Worm (Caenorhabditis elegans) whole organism, mixed stage, embryonic: ENCODE results near the gene D2023.3.

Experiments
- M03D4.4 ChIP-seq: sonication (generic microtip); optimal IDR thresholded peaks from 2 replicates; lab custom pipeline; 2017; ENCODE audit warnings: mild to moderate bottlenecking, missing genetic modification characterization, missing compliant biosample characterization
- bed-3 ChIP-seq: fragments of 200-800 bp; sonication (Bioruptor generic); optimal IDR thresholded peaks from 3 replicates; lab custom pipeline; 2018; ENCODE audit warnings: mild to moderate bottlenecking, missing genetic modification characterization, moderate library complexity, missing compliant biosample characterization
- blmp-1 ChIP-seq: fragments of 150-350 bp; optimal IDR thresholded peaks from 2 replicates; lab custom pipeline; 2014; ENCODE audit warnings: missing biosample characterization, missing genetic modification characterization
- ceh-39 ChIP-seq: fragments of 150-350 bp; optimal IDR thresholded peaks from 2 replicates; lab custom pipeline; 2014; ENCODE audit warnings: missing biosample characterization, missing genetic modification characterization
- ceh-43 ChIP-seq: fragments of 200-800 bp; sonication (Bioruptor generic); optimal IDR thresholded peaks from 2 replicates; lab custom pipeline; 2018; ENCODE audit warnings: mild to moderate bottlenecking, missing genetic modification characterization, moderate library complexity, missing compliant biosample characterization
- ceh-83 ChIP-seq: fragments of 200-800 bp; sonication (Bioruptor generic); optimal IDR thresholded peaks from 2 replicates; lab custom pipeline; 2018; ENCODE audit warnings: mild to moderate bottlenecking, missing genetic modification characterization, missing compliant biosample characterization
- ces-1 ChIP-seq: fragments of 150-350 bp; optimal IDR thresholded peaks from 2 replicates; lab custom pipeline; 2014; ENCODE audit warnings: missing biosample characterization, missing genetic modification reagents, missing genetic modification characterization
- cnd-1 ChIP-seq: fragments of 200-800 bp; sonication (Bioruptor generic); optimal IDR thresholded peaks from 2 replicates; lab custom pipeline; 2018; ENCODE audit warnings: mild to moderate bottlenecking, missing genetic modification characterization, missing compliant biosample characterization
- drap-1 ChIP-seq: fragments of 200-800 bp; sonication (Bioruptor generic); optimal IDR thresholded peaks from 3 replicates; lab custom pipeline; 2018; ENCODE audit warnings: mild to moderate bottlenecking, missing genetic modification characterization, missing compliant biosample characterization
- elt-1 ChIP-seq: sonication (generic microtip); optimal IDR thresholded peaks from 2 replicates; lab custom pipeline; 2017; ENCODE audit warnings: missing genetic modification characterization, mild to moderate bottlenecking, missing compliant biosample characterization, antibody characterized with exemption, moderate library complexity, borderline replicate concordance; ENCODE audit not compliant: insufficient read depth
- elt-3 ChIP-seq: fragments of 150-350 bp; optimal IDR thresholded peaks from 2 replicates; lab custom pipeline; 2014; ENCODE audit warnings: missing biosample characterization, missing genetic modification characterization
- flh-1 ChIP-seq: fragments of 200-800 bp; sonication (Bioruptor generic); optimal IDR thresholded peaks from 2 replicates; lab custom pipeline; 2018; ENCODE audit warnings: mild to moderate bottlenecking, missing genetic modification characterization, moderate library complexity, missing compliant biosample characterization
- ham-2 ChIP-seq: fragments of 200-800 bp; sonication (Bioruptor generic); optimal IDR thresholded peaks from 2 replicates; lab custom pipeline; 2018; ENCODE audit warnings: mild to moderate bottlenecking, missing genetic modification characterization, missing compliant biosample characterization
- hlh-1 ChIP-seq: fragments of 150-350 bp; optimal IDR thresholded peaks from 2 replicates; lab custom pipeline; 2014; ENCODE audit warnings: missing biosample characterization, missing genetic modification reagents, missing genetic modification characterization
- lin-32 ChIP-seq: fragments of 200-800 bp; sonication (Bioruptor generic); optimal IDR thresholded peaks from 2 replicates; lab custom pipeline; 2018; ENCODE audit warnings: mild to moderate bottlenecking, missing genetic modification characterization, missing compliant biosample characterization
- mab-5 ChIP-seq: fragments of 150-350 bp; optimal IDR thresholded peaks from 2 replicates; lab custom pipeline; 2014; ENCODE audit warnings: missing biosample characterization, missing genetic modification characterization
- mep-1 ChIP-seq: fragments of 150-350 bp; optimal IDR thresholded peaks from 2 replicates; lab custom pipeline; 2017; ENCODE audit warnings: missing biosample characterization, missing genetic modification reagents, missing genetic modification characterization, inconsistent platforms
- mls-2 ChIP-seq: sonication (generic microtip); optimal IDR thresholded peaks from 2 replicates; lab custom pipeline; 2016; ENCODE audit warnings: mild to moderate bottlenecking, missing genetic modification characterization, moderate library complexity, missing compliant biosample characterization
- nhr-12 ChIP-seq: fragments of 150-350 bp; optimal IDR thresholded peaks from 2 replicates; lab custom pipeline; 2014; ENCODE audit warnings: missing biosample characterization, missing genetic modification characterization
- nhr-2 ChIP-seq: fragments of 150-350 bp; optimal IDR thresholded peaks from 2 replicates; lab custom pipeline; 2014; ENCODE audit warnings: missing biosample characterization, missing genetic modification characterization
- nhr-237 ChIP-seq: fragments of 150-350 bp; optimal IDR thresholded peaks from 2 replicates; lab custom pipeline; 2014; ENCODE audit warnings: missing biosample characterization, missing genetic modification characterization
- nhr-28 ChIP-seq: fragments of 150-350 bp; optimal IDR thresholded peaks from 2 replicates; lab custom pipeline; 2014; ENCODE audit warnings: missing biosample characterization, missing genetic modification characterization
- nhr-76 ChIP-seq: sonication (generic microtip); optimal IDR thresholded peaks from 2 replicates; lab custom pipeline; 2017; ENCODE audit warnings: missing biosample characterization, missing genetic modification characterization
- pha-4 ChIP-seq: fragments of 150-350 bp; optimal IDR thresholded peaks from 2 replicates; lab custom pipeline; 2018; ENCODE audit warnings: missing biosample characterization, missing genetic modification reagents, missing genetic modification characterization
- snpc-4 ChIP-seq: fragments of 150-350 bp; optimal IDR thresholded peaks from 2 replicates; lab custom pipeline; 2014; ENCODE audit warnings: missing biosample characterization, missing genetic modification characterization
- sptf-1 ChIP-seq: sonication (generic microtip); optimal IDR thresholded peaks from 2 replicates; lab custom pipeline; 2017; ENCODE audit warnings: mild to moderate bottlenecking, missing genetic modification characterization, moderate library complexity, missing compliant biosample characterization
- unc-120 ChIP-seq: sonication (generic microtip); optimal IDR thresholded peaks from 2 replicates; lab custom pipeline; 2017; ENCODE audit warnings: missing genetic modification characterization, missing compliant biosample characterization; ENCODE audit not compliant: poor library complexity, severe bottlenecking
- unc-39 ChIP-seq: fragments of 150-350 bp; optimal IDR thresholded peaks from 2 replicates; lab custom pipeline; 2014; ENCODE audit warnings: missing biosample characterization, missing genetic modification characterization
- unc-62 ChIP-seq: fragments of 150-350 bp; optimal IDR thresholded peaks from 2 replicates; lab custom pipeline; 2014; ENCODE audit warnings: missing biosample characterization, missing genetic modification reagents, missing genetic modification characterization
- zip-8 ChIP-seq: fragments of 150-350 bp; optimal IDR thresholded peaks from 2 replicates; lab custom pipeline; 2014; ENCODE audit warnings: missing biosample characterization, missing genetic modification characterization
- ztf-11 ChIP-seq: fragments of 150-350 bp; optimal IDR thresholded peaks from 2 replicates; lab custom pipeline; 2014; ENCODE audit warnings: missing biosample characterization, missing genetic modification characterization

Gene D2023.3

DNA sequence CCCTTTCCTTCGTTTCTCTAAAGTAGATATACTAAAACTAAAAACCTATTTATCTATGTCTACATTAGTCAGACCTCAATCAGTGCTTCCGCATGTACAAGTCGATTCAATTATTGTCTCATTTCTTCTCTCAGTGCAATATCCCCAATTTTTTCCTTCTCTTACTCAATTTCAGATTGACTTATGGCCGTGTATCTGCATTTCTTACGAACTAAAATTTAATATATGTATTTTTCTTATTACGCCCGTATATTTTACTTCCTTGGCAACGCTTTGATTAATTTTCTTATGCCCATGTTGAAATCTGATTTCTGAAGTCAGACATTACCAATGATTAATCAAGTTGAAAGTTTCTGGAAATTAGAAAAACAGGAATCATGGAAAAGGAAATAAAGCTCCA, 43.1 kb upstream of the D2023.3 start:
- no peak for TF ChIP-seq sptf-1 (tag; lab: Kevin White, UChicago)
- peak; percentile 95 for TF ChIP-seq ces-1 (GFP tag; lab: Kevin White, UChicago)
- TF ChIP-seq ham-2 (GFP tag; lab: Kevin White, UChicago): no peak

DNA sequence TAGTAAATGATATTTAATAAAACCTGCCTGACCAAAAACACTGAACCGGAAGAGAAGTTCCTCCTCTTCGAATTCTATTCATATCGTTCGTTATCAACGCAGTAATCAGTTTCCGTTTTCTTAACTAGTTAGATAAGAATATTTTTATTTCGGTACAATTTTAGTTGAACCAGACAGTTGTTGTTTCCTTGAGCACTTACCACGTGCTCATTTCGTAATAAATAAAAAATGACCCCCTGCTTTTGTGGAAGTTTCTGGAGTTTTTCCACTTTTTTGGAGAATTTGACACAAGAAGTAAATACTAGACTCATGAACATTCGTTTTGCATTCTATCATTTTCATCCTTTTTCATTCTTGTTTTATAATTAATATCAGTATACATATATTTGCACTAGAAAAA, 41.9 kb upstream of the D2023.3 start:
- no peak for TF ChIP-seq nhr-28
- TF ChIP-seq ceh-83 (GFP tag; lab: Kevin White, UChicago): no peak
- TF ChIP-seq pha-4 (tag; lab: Kevin White, UChicago): no peak
- no peak for TF ChIP-seq ces-1 (GFP tag; lab: Kevin White, UChicago)
- no peak for TF ChIP-seq lin-32 (GFP tag; lab: Kevin White, UChicago)
- TF ChIP-seq mep-1 (tag; lab: Kevin White, UChicago): no peak
- TF ChIP-seq nhr-76: no peak
- TF ChIP-seq bed-3 (GFP tag; lab: Kevin White, UChicago): no peak
- TF ChIP-seq nhr-2 (tag; lab: Kevin White, UChicago): no peak
- no peak for TF ChIP-seq nhr-12 (tag; lab: Kevin White, UChicago)

DNA sequence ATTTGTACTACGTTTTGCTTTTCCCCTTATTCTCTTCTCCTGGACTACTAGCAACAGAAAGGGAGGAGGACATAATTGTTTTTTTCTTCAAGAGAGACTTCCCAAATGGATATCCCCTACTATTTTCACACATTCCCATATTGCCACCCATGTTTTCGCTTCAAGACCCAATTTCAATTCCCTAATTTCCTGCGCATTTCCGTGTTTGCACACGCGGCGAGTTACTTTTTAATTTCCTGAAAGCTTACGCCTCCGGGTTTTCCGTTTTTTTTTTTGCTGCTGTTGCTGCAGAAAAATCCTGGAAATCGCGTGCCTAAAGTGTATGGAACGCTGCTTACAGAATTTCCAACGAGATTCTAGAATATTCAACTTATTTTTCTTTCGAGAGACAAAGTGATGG, 40.5 kb upstream of the D2023.3 start:
- TF ChIP-seq ces-1 (GFP tag; lab: Kevin White, UChicago) (peak; percentile 37), mls-2 (tag; lab: Kevin White, UChicago) (peak; percentile 30), nhr-2 (tag; lab: Kevin White, UChicago) (no peak)

DNA sequence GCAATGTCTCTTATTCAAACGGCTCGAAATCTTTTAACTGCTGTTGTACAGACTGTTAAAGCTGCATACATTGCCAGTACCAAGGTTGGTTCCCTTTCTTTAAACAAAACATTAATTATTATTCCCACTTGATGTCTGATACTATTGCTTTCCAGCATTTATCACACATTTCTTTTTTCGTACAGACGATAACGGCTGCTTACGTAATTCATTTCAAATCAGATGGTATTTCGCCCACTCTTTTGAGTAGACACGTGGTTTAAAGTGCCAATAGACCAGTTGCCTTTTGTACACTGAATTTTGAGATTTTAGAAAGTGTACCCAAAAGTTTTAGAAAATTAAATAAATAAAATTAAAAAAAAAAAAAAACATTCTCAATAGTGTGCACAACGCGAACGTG, 37.6 kb upstream of the D2023.3 start:
- TF ChIP-seq unc-62 (no peak), ceh-39 (tag; lab: Kevin White, UChicago) (no peak), nhr-12 (tag; lab: Kevin White, UChicago) (no peak), zip-8 (tag; lab: Kevin White, UChicago) (no peak), nhr-237 (no peak), cnd-1 (tag; lab: Kevin White, UChicago) (no peak), drap-1 (GFP tag; lab: Kevin White, UChicago) (no peak), unc-120 (tag; lab: Kevin White, UChicago) (no peak), elt-1 (tag; lab: Kevin White, UChicago) (no peak), nhr-28 (no peak)
- TF ChIP-seq, all 35 proteins: peak for 0

DNA sequence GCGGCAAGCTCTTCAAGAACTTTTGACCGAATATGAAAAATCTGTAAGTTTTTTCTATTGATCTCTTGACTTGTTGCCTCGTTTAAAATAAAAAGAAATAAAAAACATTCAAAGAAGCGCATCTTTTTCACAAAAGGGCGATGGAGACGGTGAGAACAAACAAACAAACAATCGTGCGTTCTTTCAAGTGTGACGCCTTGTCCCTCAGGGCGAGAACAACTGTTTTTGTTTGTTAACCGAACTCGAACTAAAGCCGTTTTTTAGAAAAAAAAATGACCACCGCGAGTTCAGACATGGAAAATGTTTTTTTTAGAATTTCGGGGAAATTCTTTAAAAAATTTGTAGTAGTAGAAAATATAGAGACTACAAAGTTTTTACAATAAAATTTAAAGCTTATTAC, 35.1 kb upstream of the D2023.3 start:
- TF ChIP-seq ceh-43 (GFP tag; lab: Kevin White, UChicago): no peak
- TF ChIP-seq sptf-1 (tag; lab: Kevin White, UChicago): no peak
- no peak for TF ChIP-seq hlh-1 (tag; lab: Kevin White, UChicago)
- no peak for TF ChIP-seq cnd-1 (tag; lab: Kevin White, UChicago)
- TF ChIP-seq snpc-4 (tag; lab: Kevin White, UChicago): no peak

DNA sequence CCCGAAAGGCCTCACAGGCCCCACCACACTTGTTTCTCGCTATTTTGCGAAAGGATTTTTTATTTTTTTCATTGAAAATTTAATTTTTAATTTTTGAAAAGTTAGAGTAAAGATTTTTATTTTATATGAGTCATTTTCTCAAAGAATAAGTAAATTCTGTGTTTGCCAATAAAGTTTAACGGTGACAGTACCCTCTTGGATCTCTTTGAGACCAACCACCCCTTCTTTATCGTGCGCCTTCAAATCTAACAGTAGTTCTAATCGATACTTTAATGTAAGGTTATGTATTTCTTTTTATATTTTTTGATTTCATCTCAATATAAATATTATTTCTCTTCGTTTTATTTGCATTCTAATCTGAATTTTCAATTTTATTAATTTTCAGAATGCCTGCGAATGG, 33.7 kb upstream of the D2023.3 start, which contains the start of gene hmp-1:
hmp-1 (plus strand) TSS at position 380 of the 400 bp plus-strand sequence.
- no peak for TF ChIP-seq ceh-43 (GFP tag; lab: Kevin White, UChicago)
- no peak for TF ChIP-seq ceh-83 (GFP tag; lab: Kevin White, UChicago)
- TF ChIP-seq mab-5 (tag; lab: Kevin White, UChicago): no peak
- TF ChIP-seq drap-1 (GFP tag; lab: Kevin White, UChicago): no peak
- no peak for TF ChIP-seq elt-3 (tag; lab: Kevin White, UChicago)
- TF ChIP-seq nhr-2 (tag; lab: Kevin White, UChicago): no peak
- TF ChIP-seq elt-1 (tag; lab: Kevin White, UChicago): no peak
- no peak for TF ChIP-seq hlh-1 (tag; lab: Kevin White, UChicago)
- no peak for TF ChIP-seq sptf-1 (tag; lab: Kevin White, UChicago)
- TF ChIP-seq blmp-1 (tag; lab: Kevin White, UChicago): no peak
- no peak for TF ChIP-seq unc-39 (tag; lab: Kevin White, UChicago)
- no peak for TF ChIP-seq cnd-1 (tag; lab: Kevin White, UChicago)
- TF ChIP-seq bed-3 (GFP tag; lab: Kevin White, UChicago): no peak
- TF ChIP-seq zip-8 (tag; lab: Kevin White, UChicago): no peak
- no peak for TF ChIP-seq M03D4.4 (tag; lab: Kevin White, UChicago)
- no peak for TF ChIP-seq ztf-11
- TF ChIP-seq lin-32 (GFP tag; lab: Kevin White, UChicago): no peak
- no peak for TF ChIP-seq nhr-76
- no peak for TF ChIP-seq flh-1 (GFP tag; lab: Kevin White, UChicago)
